Fruit fly (Drosophila melanogaster) whole organism, pupa: ENCODE results near the gene CYLD.

Experiments used
- CG10348 ChIP-seq: fragments of 200-800 bp; sonication (Bioruptor generic); IDR thresholded peaks from 2 replicates; pipeline ENCODE4 v1.3.6; 2022; ENCODE audit warnings: missing biosample characterization, missing genetic modification characterization
- CG13204 ChIP-seq: fragments of 200-800 bp; sonication (Bioruptor generic); optimal IDR thresholded peaks from 2 replicates; lab custom pipeline; 2018; ENCODE audit warnings: missing biosample characterization, mild to moderate bottlenecking, missing genetic modification characterization, moderate library complexity
- CG17806 ChIP-seq: fragments of 200-800 bp; sonication (Bioruptor generic); optimal IDR thresholded peaks from 2 replicates; lab custom pipeline; 2018; ENCODE audit warnings: missing biosample characterization, mild to moderate bottlenecking, missing genetic modification characterization, moderate library complexity
- CG34367 ChIP-seq: fragments of 200-800 bp; sonication (Bioruptor generic); optimal IDR thresholded peaks from 2 replicates; lab custom pipeline; 2018; ENCODE audit warnings: missing biosample characterization, mild to moderate bottlenecking, missing genetic modification characterization
- CG4496 ChIP-seq: fragments of 200-800 bp; sonication (Bioruptor generic); IDR thresholded peaks from 3 replicates; pipeline ENCODE4 v1.3.6; 2022; ENCODE audit warnings: missing biosample characterization, missing genetic modification characterization
- CG8159 ChIP-seq: fragments of 200-800 bp; sonication (Bioruptor generic); optimal IDR thresholded peaks from 3 replicates; lab custom pipeline; 2018; ENCODE audit warnings: missing biosample characterization, mild to moderate bottlenecking, missing genetic modification characterization, moderate library complexity
- CG8301 ChIP-seq: fragments of 200-800 bp; sonication (Bioruptor generic); optimal IDR thresholded peaks from 2 replicates; lab custom pipeline; 2018; ENCODE audit warnings: missing biosample characterization, mild to moderate bottlenecking, missing genetic modification characterization
- CG9948 ChIP-seq: fragments of 200-800 bp; sonication (Bioruptor generic); optimal IDR thresholded peaks from 2 replicates; lab custom pipeline; 2018; ENCODE audit warnings: missing biosample characterization, mild to moderate bottlenecking, missing genetic modification characterization, moderate library complexity
- EcR ChIP-seq: fragments of 200-800 bp; sonication (Bioruptor generic); optimal IDR thresholded peaks from 3 replicates; lab custom pipeline; 2019; ENCODE audit warnings: missing biosample characterization, missing genetic modification characterization, mild to moderate bottlenecking, moderate library complexity, missing genetic modification reagents
- Ets98B ChIP-seq: fragments of 200-800 bp; sonication (Bioruptor generic); IDR thresholded peaks from 2 replicates; pipeline ENCODE4 v1.3.6; 2022; ENCODE audit warnings: missing biosample characterization, missing genetic modification characterization
- Snoo ChIP-seq: fragments of 200-800 bp; sonication (Bioruptor generic); optimal IDR thresholded peaks from 3 replicates; lab custom pipeline; 2017; ENCODE audit warnings: missing biosample characterization, mild to moderate bottlenecking, missing genetic modification characterization, inconsistent platforms
- fd96Ca ChIP-seq: fragments of 200-800 bp; sonication (Bioruptor generic); IDR thresholded peaks from 3 replicates; pipeline ENCODE4 v1.3.6; 2022; ENCODE audit warnings: missing biosample characterization, missing genetic modification characterization

DNA sequence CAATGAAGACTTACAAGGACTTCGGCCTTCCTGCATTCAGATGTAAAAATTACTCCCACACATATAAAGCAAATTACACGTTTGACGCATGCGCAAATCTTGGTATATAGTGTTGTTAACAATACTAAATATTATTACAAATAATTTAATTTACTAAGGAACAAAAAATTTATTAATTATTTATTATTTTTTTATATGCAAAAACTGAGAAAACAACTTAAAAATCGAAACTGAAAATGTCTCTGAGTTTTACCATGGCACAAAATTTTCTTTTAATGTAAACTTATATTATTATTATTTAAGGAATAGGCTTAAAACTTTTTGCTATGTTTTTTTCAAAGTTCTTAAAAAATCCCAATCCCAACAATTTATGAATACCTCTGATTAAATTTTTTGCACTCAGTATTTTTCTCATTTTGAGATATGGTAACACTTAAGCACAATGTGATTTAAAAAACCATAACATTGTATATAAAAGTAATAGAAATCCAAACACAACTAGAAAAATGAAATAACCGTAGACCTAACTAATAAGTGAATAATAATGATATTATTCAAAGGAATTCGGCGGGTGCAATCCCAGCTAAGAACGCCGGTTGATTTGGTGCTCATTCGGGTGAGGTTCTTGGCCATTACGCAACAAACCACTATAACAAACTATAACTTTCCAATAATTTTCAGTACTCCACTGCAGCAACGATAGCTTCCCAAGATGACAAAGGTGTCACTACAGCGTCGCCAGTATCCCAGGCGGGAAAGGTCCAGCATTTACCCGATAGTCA is 31.6 kb upstream of the CYLD start, which contains the start of the genes Schip1 and Cox10:
- TF ChIP-seq CG17806 (tag; lab: Kevin White, UChicago) = no peak
- TF ChIP-seq CG8159 (tag; lab: Kevin White, UChicago) = no peak
- no peak for TF ChIP-seq CG10348 (GFP tag; lab: Robert Waterston, UW)
- TF ChIP-seq Ets98B (GFP tag; lab: Robert Waterston, UW) = no peak
- TF ChIP-seq Snoo (tag; lab: Kevin White, UChicago) = no peak
- no peak for TF ChIP-seq CG13204 (GFP tag; lab: Kevin White, UChicago)
- no peak for TF ChIP-seq CG4496 (GFP tag; lab: Robert Waterston, UW)
- no peak for TF ChIP-seq fd96Ca (GFP tag; lab: Robert Waterston, UW)
- TF ChIP-seq CG9948 (tag; lab: Kevin White, UChicago) = no peak
- no peak for TF ChIP-seq EcR (GFP tag; lab: Kevin White, UChicago)
- no peak for TF ChIP-seq CG8301 (tag; lab: Kevin White, UChicago)
- no peak for TF ChIP-seq CG34367 (tag; lab: Kevin White, UChicago)
